Fruit fly (Drosophila melanogaster): ENCODE data around the gene CG2258.

The CG2258 gene

dm6 chrX:8100026-8100825 lies 1.7 kb downstream of the CG2258 start (continued):
- TF ChIP-seq Six4 (GFP tag; optimal IDR thresholded peaks at IDR 0.05) (peak; percentile 70), CG18011 (GFP tag; optimal IDR thresholded peaks at IDR 0.05) (peak; percentile 26), stwl (tag; optimal IDR thresholded peaks at IDR 0.05) (no peak), Atf-2 (GFP tag; optimal IDR thresholded peaks at IDR 0.05) (no peak), kni (GFP tag; optimal IDR thresholded peaks at IDR 0.05) (no peak), mirr (GFP tag; optimal IDR thresholded peaks at IDR 0.05) (peak; percentile 28), sug (tag; optimal IDR thresholded peaks at IDR 0.05) (peak; percentile 47), C15 (GFP tag; IDR thresholded peaks at IDR 0.05) (peak; percentile 69; the same call in 1 of the 3 replicates), Hr3 (GFP tag; optimal IDR thresholded peaks at IDR 0.05) (peak; percentile 68), cato (GFP tag; optimal IDR thresholded peaks at IDR 0.05; ENCODE audit: borderline replicate concordance) (no peak), CG10979 (tag; optimal IDR thresholded peaks at IDR 0.05) (peak; percentile 85), Myb (GFP tag; optimal IDR thresholded peaks at IDR 0.05) (peak; percentile 42), B-H2 (GFP tag; optimal IDR thresholded peaks at IDR 0.05) (peak; percentile 31), CG12236 (GFP tag; optimal IDR thresholded peaks at IDR 0.05) (no peak), CG13424 (tag; optimal IDR thresholded peaks at IDR 0.05) (peak; percentile 81), CG42726 (GFP tag; IDR thresholded peaks at IDR 0.05; ENCODE audit: partially characterized antibody) (no peak), CG3163 (GFP tag; optimal IDR thresholded peaks at IDR 0.05) (no peak), z (GFP tag; IDR thresholded peaks at IDR 0.05) (no peak), CG5180 (GFP tag; optimal IDR thresholded peaks at IDR 0.05) (peak; percentile 65), fru (optimal IDR thresholded peaks at IDR 0.05) (no peak), CG4820 (GFP tag; optimal IDR thresholded peaks at IDR 0.05) (peak; percentile 60), BtbVII (GFP tag; optimal IDR thresholded peaks at IDR 0.05) (peak; percentile 81), CG18262 (tag; optimal IDR thresholded peaks at IDR 0.05) (peak; percentile 82), Dip2 (GFP tag; IDR thresholded peaks at IDR 0.05) (no peak), Bgb (GFP tag; IDR thresholded peaks at IDR 0.05; ENCODE audit: partially characterized antibody) (no peak), corto (GFP tag; optimal IDR thresholded peaks at IDR 0.05) (peak; percentile 35), cg (GFP tag; optimal IDR thresholded peaks at IDR 0.05) (no peak), CG12391 (tag; optimal IDR thresholded peaks at IDR 0.05) (peak; percentile 86), Antp (GFP tag; optimal IDR thresholded peaks at IDR 0.05) (peak; percentile 46), gcm2 (GFP tag; optimal IDR thresholded peaks at IDR 0.05) (peak; percentile 4), Neu2 (GFP tag; optimal IDR thresholded peaks at IDR 0.05; ENCODE audit: borderline replicate concordance) (no peak), sob (GFP tag; IDR thresholded peaks at IDR 0.05) (peak; percentile 89), caup (GFP tag; optimal IDR thresholded peaks at IDR 0.05; ENCODE audit: severe bottlenecking) (peak; percentile 87), CG13296 (GFP tag; optimal IDR thresholded peaks at IDR 0.05) (peak; percentile 84), Awh (GFP tag; IDR thresholded peaks at IDR 0.05) (peak; percentile 83), zen (tag; optimal IDR thresholded peaks at IDR 0.05) (peak; percentile 49), crol (GFP tag; IDR thresholded peaks at IDR 0.05) (no peak), Lhr (GFP tag; optimal IDR thresholded peaks at IDR 0.05) (peak; percentile 26), CG31365 (tag; optimal IDR thresholded peaks at IDR 0.05) (peak; percentile 37), CG6813 (GFP tag; optimal IDR thresholded peaks at IDR 0.05) (peak; percentile 81), CG11723 (GFP tag; optimal IDR thresholded peaks at IDR 0.05) (peak; percentile 52), fd3F (GFP tag; optimal IDR thresholded peaks at IDR 0.05) (peak; percentile 74), CG2889 (GFP tag; IDR thresholded peaks at IDR 0.05) (peak; percentile 73)

All from whole organism, embryonic.